Worm (Caenorhabditis elegans): ENCODE data around the gene Y22D7AL.4.

DNA sequence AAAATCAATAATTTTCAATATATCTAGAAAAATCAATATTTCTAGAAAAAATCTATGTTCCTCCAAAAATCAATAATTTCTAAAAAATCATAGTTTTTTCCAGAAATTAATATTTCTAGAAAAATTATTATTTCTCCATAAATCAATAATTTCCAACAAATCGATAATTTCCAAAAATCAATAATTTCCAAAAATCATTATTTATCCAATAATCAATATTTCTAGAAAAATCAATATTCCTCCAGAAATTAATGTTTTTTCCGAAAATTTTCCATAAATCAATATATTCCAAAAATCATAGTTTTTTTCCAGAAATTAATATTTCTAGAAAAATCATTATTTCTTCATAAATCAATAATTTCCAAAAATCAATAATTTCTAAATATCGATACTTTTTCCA is 36.6 kb downstream of the Y22D7AL.4 start:
- TF ChIP-seq dao-5 (tag; optimal IDR thresholded peaks at IDR 0.05) (no peak), W03F9.2 (tag; optimal IDR thresholded peaks at IDR 0.05) (no peak)
